Worm (Caenorhabditis elegans) whole organism, L1 larva: ENCODE measurements around the gene F35H10.3.

Source experiments
- aly-2 ChIP-seq: fragments of 150-350 bp; optimal IDR thresholded peaks from 2 replicates; lab custom pipeline; 2014; ENCODE audit warnings: missing biosample characterization, missing genetic modification characterization
- ama-1 ChIP-seq: fragments of 150-350 bp; optimal IDR thresholded peaks from 2 replicates; lab custom pipeline; 2014
- pag-3 ChIP-seq: sonication (generic microtip); optimal IDR thresholded peaks from 2 replicates; lab custom pipeline; 2017; ENCODE audit warnings: missing genetic modification characterization, mild to moderate bottlenecking, missing compliant biosample characterization, antibody characterized with exemption, borderline replicate concordance; ENCODE audit not compliant: insufficient read depth
- sptf-1 ChIP-seq: fragments of 150-350 bp; optimal IDR thresholded peaks from 2 replicates; lab custom pipeline; 2014; ENCODE audit warnings: missing biosample characterization, missing genetic modification characterization
- ztf-4 ChIP-seq: fragments of 150-350 bp; optimal IDR thresholded peaks from 2 replicates; lab custom pipeline; 2014; ENCODE audit warnings: missing biosample characterization, missing genetic modification characterization

- TF ChIP-seq aly-2 (tag; lab: Kevin White, UChicago) (no peak), pag-3 (tag; lab: Kevin White, UChicago) (no peak), ama-1 (no peak), sptf-1 (tag; lab: Kevin White, UChicago) (no peak), ztf-4 (no peak)
Observed at ce11 chrIV:8360817-8361216, 35.0 kb downstream of the F35H10.3 start, which contains the start of gene sqv-1.
